Fruit fly (Drosophila melanogaster) whole organism, pupa: ENCODE results near the gene rst.

ENCODE experiments used
- CG14655 ChIP-seq: fragments of 200-800 bp; sonication (Bioruptor generic); optimal IDR thresholded peaks from 3 replicates; lab custom pipeline; 2017; ENCODE audit warnings: mild to moderate bottlenecking, missing biosample characterization, missing genetic modification reagents, missing genetic modification characterization
- CG15710 ChIP-seq: fragments of 200-800 bp; sonication (Bioruptor generic); optimal IDR thresholded peaks from 2 replicates; lab custom pipeline; 2018; ENCODE audit warnings: missing biosample characterization, mild to moderate bottlenecking, missing genetic modification characterization, moderate library complexity
- CG9948 ChIP-seq: fragments of 200-800 bp; sonication (Bioruptor generic); optimal IDR thresholded peaks from 2 replicates; lab custom pipeline; 2018; ENCODE audit warnings: missing biosample characterization, mild to moderate bottlenecking, missing genetic modification characterization, moderate library complexity
- EcR ChIP-seq: fragments of 200-800 bp; sonication (Bioruptor generic); optimal IDR thresholded peaks from 3 replicates; lab custom pipeline; 2019; ENCODE audit warnings: missing biosample characterization, missing genetic modification characterization, mild to moderate bottlenecking, moderate library complexity, missing genetic modification reagents
- Ets98B ChIP-seq: fragments of 200-800 bp; sonication (Bioruptor generic); IDR thresholded peaks from 2 replicates; pipeline ENCODE4 v1.3.6; 2022; ENCODE audit warnings: missing biosample characterization, missing genetic modification characterization

dm6 chrX:2938556-2938955, 35.1 kb downstream of the rst start, which contains the start of gene CG14420:
- TF ChIP-seq CG15710 (tag; lab: Kevin White, UChicago) (no peak), CG9948 (tag; lab: Kevin White, UChicago) (no peak), EcR (GFP tag; lab: Kevin White, UChicago) (no peak), CG14655 (no peak), Ets98B (GFP tag; lab: Robert Waterston, UW) (no peak)
